Worm (Caenorhabditis elegans) whole organism, late embryonic: ENCODE measurements around the gene T11F8.4.
"Not testable (repeated sequence)": the region's sequence is repeated elsewhere in the genome, so short reads cannot be mapped to it uniquely, and the experiment has no call there.

Experiments used
- F13H6.1 ChIP-seq: sonication (generic microtip); optimal IDR thresholded peaks from 2 replicates; lab custom pipeline; 2016; ENCODE audit warnings: missing genetic modification characterization, missing compliant biosample characterization
- T23F11.4 ChIP-seq: fragments of 200-800 bp; sonication (Bioruptor generic); optimal IDR thresholded peaks from 2 replicates; lab custom pipeline; 2018; ENCODE audit warnings: mild to moderate bottlenecking, missing genetic modification characterization, missing compliant biosample characterization
- ceh-14 ChIP-seq: sonication (generic microtip); optimal IDR thresholded peaks from 2 replicates; lab custom pipeline; 2016; ENCODE audit warnings: missing genotype, missing genetic modification characterization, missing compliant biosample characterization
- ceh-18 ChIP-seq: sonication (generic microtip); optimal IDR thresholded peaks from 2 replicates; lab custom pipeline; 2016; ENCODE audit warnings: missing genetic modification characterization, missing compliant biosample characterization
- ceh-22 ChIP-seq: sonication (generic microtip); optimal IDR thresholded peaks from 2 replicates; lab custom pipeline; 2017; ENCODE audit warnings: missing biosample characterization, missing genetic modification characterization
- ceh-30 ChIP-seq: fragments of 150-350 bp; optimal IDR thresholded peaks from 2 replicates; lab custom pipeline; 2014; ENCODE audit warnings: missing biosample characterization, missing genetic modification characterization
- ceh-34 ChIP-seq: sonication (generic microtip); optimal IDR thresholded peaks from 2 replicates; lab custom pipeline; 2016; ENCODE audit warnings: mild to moderate bottlenecking, missing genetic modification characterization, missing compliant biosample characterization
- ceh-45 ChIP-seq: fragments of 200-800 bp; sonication (Bioruptor generic); IDR thresholded peaks from 2 replicates; pipeline ENCODE4 v1.3.6; 2022; ENCODE audit warnings: missing genetic modification reagents, missing genetic modification characterization, missing compliant biosample characterization
- ceh-48 ChIP-seq: sonication (generic microtip); optimal IDR thresholded peaks from 2 replicates; lab custom pipeline; 2016; ENCODE audit warnings: missing genetic modification characterization, inconsistent platforms, missing compliant biosample characterization
- ceh-6 ChIP-seq: fragments of 200-800 bp; sonication (Bioruptor generic); optimal IDR thresholded peaks from 2 replicates; lab custom pipeline; 2018; ENCODE audit warnings: mild to moderate bottlenecking, missing genetic modification characterization, missing compliant biosample characterization
- ceh-9 ChIP-seq: sonication (generic microtip); optimal IDR thresholded peaks from 2 replicates; lab custom pipeline; 2016; ENCODE audit warnings: mild to moderate bottlenecking, missing genetic modification characterization, inconsistent platforms, missing compliant biosample characterization
- dmd-4 ChIP-seq: sonication (generic microtip); optimal IDR thresholded peaks from 2 replicates; lab custom pipeline; 2016; ENCODE audit warnings: borderline replicate concordance, missing genetic modification characterization, missing compliant biosample characterization
- dve-1 ChIP-seq: sonication (generic microtip); optimal IDR thresholded peaks from 2 replicates; lab custom pipeline; 2017; ENCODE audit warnings: antibody characterized with exemption, mild to moderate bottlenecking, missing genetic modification characterization, missing compliant biosample characterization
- elt-2 ChIP-seq: sonication (generic microtip); optimal IDR thresholded peaks from 2 replicates; lab custom pipeline; 2016; ENCODE audit warnings: missing genetic modification reagents, missing genetic modification characterization, missing compliant biosample characterization
- elt-4 ChIP-seq: sonication (generic microtip); optimal IDR thresholded peaks from 2 replicates; lab custom pipeline; 2016; ENCODE audit warnings: missing genetic modification characterization, missing compliant biosample characterization
- eyg-1 ChIP-seq: sonication (generic microtip); optimal IDR thresholded peaks from 2 replicates; lab custom pipeline; 2016; ENCODE audit warnings: missing genotype, missing genetic modification characterization, missing compliant biosample characterization
- fax-1 ChIP-seq: sonication (generic microtip); optimal IDR thresholded peaks from 2 replicates; lab custom pipeline; 2016; ENCODE audit warnings: missing genotype, missing genetic modification characterization, missing compliant biosample characterization
- hlh-6 ChIP-seq: sonication (generic microtip); optimal IDR thresholded peaks from 2 replicates; lab custom pipeline; 2016; ENCODE audit warnings: missing genotype, missing genetic modification characterization, missing compliant biosample characterization
- lin-11 ChIP-seq: fragments of 200-800 bp; sonication (Bioruptor generic); optimal IDR thresholded peaks from 2 replicates; lab custom pipeline; 2018; ENCODE audit warnings: mild to moderate bottlenecking, missing genetic modification characterization, missing compliant biosample characterization
- madf-2 ChIP-seq: sonication (generic microtip); optimal IDR thresholded peaks from 2 replicates; lab custom pipeline; 2017; ENCODE audit warnings: missing genetic modification characterization, missing compliant biosample characterization
- mec-3 ChIP-seq: sonication (generic microtip); optimal IDR thresholded peaks from 2 replicates; lab custom pipeline; 2016; ENCODE audit warnings: borderline replicate concordance, missing genetic modification characterization, missing compliant biosample characterization
- npax-4 ChIP-seq: sonication (generic microtip); optimal IDR thresholded peaks from 2 replicates; lab custom pipeline; 2016; ENCODE audit warnings: missing genetic modification characterization, missing compliant biosample characterization
- odd-2 ChIP-seq: sonication (generic microtip); optimal IDR thresholded peaks from 2 replicates; lab custom pipeline; 2017; ENCODE audit warnings: antibody characterized with exemption, mild to moderate bottlenecking, missing genetic modification characterization, missing compliant biosample characterization
- pag-3 ChIP-seq: sonication (generic microtip); optimal IDR thresholded peaks from 2 replicates; lab custom pipeline; 2016; ENCODE audit warnings: missing compliant biosample characterization, missing genetic modification characterization, borderline replicate concordance
- pha-2 ChIP-seq: sonication (generic microtip); optimal IDR thresholded peaks from 2 replicates; lab custom pipeline; 2017; ENCODE audit warnings: mild to moderate bottlenecking, missing genetic modification characterization, missing compliant biosample characterization
- pros-1 ChIP-seq: fragments of 150-350 bp; optimal IDR thresholded peaks from 2 replicates; lab custom pipeline; 2014; ENCODE audit warnings: missing biosample characterization, missing genetic modification reagents, missing genetic modification characterization
- rnt-1 ChIP-seq: sonication (generic microtip); optimal IDR thresholded peaks from 2 replicates; lab custom pipeline; 2016; ENCODE audit warnings: missing genetic modification characterization, missing compliant biosample characterization
- sdc-2 ChIP-seq: sonication (generic microtip); optimal IDR thresholded peaks from 2 replicates; lab custom pipeline; 2016; ENCODE audit warnings: missing genotype, missing genetic modification characterization, missing compliant biosample characterization
- sox-2 ChIP-seq: fragments of 200-800 bp; sonication (Bioruptor generic); IDR thresholded peaks from 2 replicates; pipeline ENCODE4 v1.3.6; 2022; ENCODE audit warnings: missing genetic modification reagents, missing genetic modification characterization, missing compliant biosample characterization
- syd-9 ChIP-seq: sonication (generic microtip); optimal IDR thresholded peaks from 2 replicates; lab custom pipeline; 2016; ENCODE audit warnings: mild to moderate bottlenecking, missing genetic modification characterization, moderate library complexity, missing compliant biosample characterization
- tbx-7 ChIP-seq: sonication (generic microtip); optimal IDR thresholded peaks from 2 replicates; lab custom pipeline; 2016; ENCODE audit warnings: missing genotype, missing genetic modification characterization, missing compliant biosample characterization
- unc-42 ChIP-seq: sonication (generic microtip); optimal IDR thresholded peaks from 2 replicates; lab custom pipeline; 2016; ENCODE audit warnings: missing genotype, missing genetic modification characterization, missing compliant biosample characterization
- unc-55 ChIP-seq: sonication (generic microtip); optimal IDR thresholded peaks from 2 replicates; lab custom pipeline; 2017; ENCODE audit warnings: missing biosample characterization, missing genetic modification reagents, missing genetic modification characterization

Gene T11F8.4

DNA sequence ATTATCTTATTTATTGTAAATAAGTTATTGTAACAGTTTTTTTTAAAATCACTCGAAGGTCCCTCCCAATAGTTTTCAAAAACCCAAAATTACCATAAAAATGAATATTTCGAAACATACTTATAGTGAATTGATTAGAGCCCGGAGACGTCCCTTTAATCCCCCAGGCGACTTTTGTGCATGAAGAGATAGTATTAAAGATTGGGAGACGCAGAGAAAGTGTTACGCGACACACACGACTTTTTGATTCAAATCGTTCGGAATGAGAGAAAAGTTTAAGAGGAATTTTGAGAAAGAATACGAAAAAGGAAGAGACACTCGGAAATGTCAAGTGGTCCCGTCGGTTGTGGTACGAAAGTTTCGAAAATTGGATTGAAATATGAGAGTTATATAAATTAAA lies 16.8 kb upstream of the T11F8.4 start:
- TF ChIP-seq lin-11 (tag; lab: Kevin White, UChicago) (no peak), odd-2 (tag; lab: Kevin White, UChicago) (no peak), ceh-48 (no peak), syd-9 (no peak), ceh-18 (tag; lab: Kevin White, UChicago) (no peak), sdc-2 (tag; lab: Kevin White, UChicago) (no peak), pag-3 (tag; lab: Kevin White, UChicago) (no peak), madf-2 (tag; lab: Kevin White, UChicago) (no peak), elt-4 (tag; lab: Kevin White, UChicago) (no peak), elt-2 (tag; lab: Kevin White, UChicago) (no peak), pha-2 (tag; lab: Kevin White, UChicago) (no peak), hlh-6 (tag; lab: Kevin White, UChicago) (no peak), pros-1 (tag; lab: Kevin White, UChicago) (no peak), F13H6.1 (no peak), unc-42 (tag; lab: Kevin White, UChicago) (no peak), ceh-9 (tag; lab: Kevin White, UChicago) (no peak), tbx-7 (tag; lab: Kevin White, UChicago) (no peak), ceh-34 (no peak)

- TF ChIP-seq tbx-7 (tag; lab: Kevin White, UChicago) (no peak), unc-55 (GFP tag; lab: Kevin White, UChicago) (peak; percentile 50), T23F11.4 (GFP tag; lab: Kevin White, UChicago) (no peak), madf-2 (tag; lab: Kevin White, UChicago) (no peak), rnt-1 (tag; lab: Kevin White, UChicago) (no peak)
Observed at ce11 chrIV:5492196-5492595, 15.8 kb upstream of the T11F8.4 start.

ce11 chrIV:5491054-5491453 lies 14.7 kb upstream of the T11F8.4 start, which contains the start of gene B0273.115:
Gene B0273.115, minus strand, starts transcription at chrIV:5491154.
- not testable (repeated sequence) for TF ChIP-seq mec-3 (tag; lab: Kevin White, UChicago); syd-9; ceh-22 (tag; lab: Kevin White, UChicago)

DNA sequence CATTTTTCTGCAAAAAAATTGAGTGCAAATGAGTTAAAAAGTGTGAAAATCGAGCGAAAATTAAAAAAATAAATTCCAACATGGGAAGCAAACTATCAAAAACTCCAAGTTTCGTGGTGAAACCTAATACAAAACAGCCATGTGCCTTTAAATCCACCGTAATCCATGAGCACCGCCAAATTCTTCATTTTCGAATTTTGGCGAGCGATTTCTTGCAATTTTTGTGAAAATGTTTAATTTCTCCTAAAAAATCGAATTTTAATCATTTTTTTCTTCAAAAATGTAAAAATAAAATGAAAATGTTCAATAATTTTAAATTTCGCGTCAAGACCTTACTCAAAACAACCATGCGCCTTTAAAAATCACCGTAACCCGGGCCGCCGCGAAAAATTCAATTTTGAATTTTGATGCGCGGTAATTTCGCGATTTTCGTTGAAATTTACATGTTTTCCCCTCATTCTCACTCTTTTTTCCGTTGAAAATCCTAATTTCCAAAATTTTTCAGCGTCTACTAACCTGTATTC lies 9.9 kb upstream of the T11F8.4 start, which contains the start of the genes snpc-3.1 and puf-7:
TSS of gene snpc-3.1 (minus strand) at position 51 of the 524 bp plus-strand sequence.
TSS of gene puf-7 (plus strand) at position 506 of the 524 bp plus-strand sequence.
- not testable (repeated sequence) for TF ChIP-seq dmd-4 (tag; lab: Kevin White, UChicago); ceh-45 (GFP tag; lab: Robert Waterston, UW); elt-2 (tag; lab: Kevin White, UChicago)

ce11 chrIV:5482723-5483122 lies 6.4 kb upstream of the T11F8.4 start, which contains the start of gene T11F8.5:
Gene T11F8.5, plus strand, starts transcription at chrIV:5483023.
- TF ChIP-seq ceh-22 (tag; lab: Kevin White, UChicago) (no peak), ceh-14 (tag; lab: Kevin White, UChicago) (no peak), unc-55 (GFP tag; lab: Kevin White, UChicago) (no peak), sox-2 (GFP tag; lab: Robert Waterston, UW) (no peak), fax-1 (tag; lab: Kevin White, UChicago) (no peak), syd-9 (no peak), ceh-30 (tag; lab: Kevin White, UChicago) (no peak), elt-2 (tag; lab: Kevin White, UChicago) (no peak), mec-3 (tag; lab: Kevin White, UChicago) (no peak), eyg-1 (no peak), pros-1 (tag; lab: Kevin White, UChicago) (no peak), ceh-6 (GFP tag; lab: Kevin White, UChicago) (no peak), pag-3 (tag; lab: Kevin White, UChicago) (no peak), ceh-18 (tag; lab: Kevin White, UChicago) (no peak), dve-1 (tag; lab: Kevin White, UChicago) (no peak), T23F11.4 (GFP tag; lab: Kevin White, UChicago) (no peak), madf-2 (tag; lab: Kevin White, UChicago) (no peak), npax-4 (tag; lab: Kevin White, UChicago) (no peak)
